Worm (Caenorhabditis elegans) whole organism, young adult: ENCODE measurements around the gene pap-2.

Experiments used
- F57C9.4 ChIP-seq: sonication (generic microtip); optimal IDR thresholded peaks from 2 replicates; lab custom pipeline; 2017; ENCODE audit warnings: mild to moderate bottlenecking, missing genetic modification characterization, missing compliant biosample characterization
- atf-7 ChIP-seq: sonication (generic microtip); optimal IDR thresholded peaks from 2 replicates; lab custom pipeline; 2017; ENCODE audit warnings: mild to moderate bottlenecking, missing genetic modification characterization, missing compliant biosample characterization
- mel-28 ChIP-seq: sonication (generic microtip); optimal IDR thresholded peaks from 2 replicates; lab custom pipeline; 2016; ENCODE audit warnings: borderline replicate concordance, mild to moderate bottlenecking, missing genetic modification characterization, missing compliant biosample characterization
- nhr-120 ChIP-seq: fragments of 200-800 bp; sonication (Bioruptor generic); IDR thresholded peaks from 2 replicates; pipeline ENCODE4 v1.3.6; 2022; ENCODE audit warnings: missing genetic modification characterization, missing compliant biosample characterization
- nhr-90 ChIP-seq: sonication (generic microtip); optimal IDR thresholded peaks from 2 replicates; lab custom pipeline; 2016; ENCODE audit warnings: missing genotype, mild to moderate bottlenecking, missing genetic modification characterization, missing compliant biosample characterization
- rcor-1 ChIP-seq: fragments of 200-800 bp; sonication (Bioruptor generic); IDR thresholded peaks from 2 replicates; pipeline ENCODE4 v1.3.6; 2022; ENCODE audit warnings: missing genetic modification reagents, missing genetic modification characterization, missing compliant biosample characterization
- tbp1 ChIP-seq: fragments of 200-800 bp; sonication (Bioruptor generic); optimal IDR thresholded peaks from 2 replicates; lab custom pipeline; 2018; ENCODE audit warnings: mild to moderate bottlenecking, missing genetic modification characterization, missing compliant biosample characterization

DNA sequence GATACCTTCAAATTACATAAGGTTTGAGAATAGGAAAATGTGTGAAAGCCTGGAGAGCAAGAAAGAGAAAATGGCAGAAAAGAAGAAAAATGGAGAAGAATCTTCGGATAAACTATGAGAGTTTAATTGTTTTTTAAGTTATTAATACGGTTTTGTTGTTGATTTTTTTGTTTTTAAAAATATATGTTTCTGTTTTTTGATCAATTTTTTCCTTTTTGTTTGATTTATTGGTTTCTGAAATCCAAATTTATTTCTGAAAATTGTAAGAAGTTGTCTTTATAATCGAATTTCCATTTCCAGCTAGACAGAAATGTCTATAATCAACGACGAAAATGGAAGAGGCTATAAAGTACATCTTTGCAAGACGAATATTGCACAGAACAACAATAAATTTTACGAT, 16.5 kb downstream of the pap-2 start, which contains the start of gene parp-2:
- TF ChIP-seq rcor-1 (GFP tag; lab: Robert Waterston, UW) (no peak), atf-7 (no peak), tbp1 (no peak), nhr-90 (no peak), F57C9.4 (tag; lab: Kevin White, UChicago) (no peak), nhr-120 (GFP tag; lab: Robert Waterston, UW) (no peak), mel-28 (no peak)
